Worm (Caenorhabditis elegans) whole organism, late embryonic: Measurements from ENCODE around the gene tnt-4.

Experiments
- F13H6.1 ChIP-seq: sonication (generic microtip); optimal IDR thresholded peaks from 2 replicates; lab custom pipeline; 2016; ENCODE audit warnings: missing genetic modification characterization, missing compliant biosample characterization
- K09A11.1 ChIP-seq: sonication (generic microtip); optimal IDR thresholded peaks from 2 replicates; lab custom pipeline; 2017; ENCODE audit warnings: antibody characterized with exemption, mild to moderate bottlenecking, missing genetic modification characterization, missing compliant biosample characterization; ENCODE audit not compliant: insufficient read depth
- T23F11.4 ChIP-seq: fragments of 200-800 bp; sonication (Bioruptor generic); optimal IDR thresholded peaks from 2 replicates; lab custom pipeline; 2018; ENCODE audit warnings: mild to moderate bottlenecking, missing genetic modification characterization, missing compliant biosample characterization
- ahr-1 ChIP-seq: sonication (generic microtip); optimal IDR thresholded peaks from 2 replicates; lab custom pipeline; 2016; ENCODE audit warnings: missing genetic modification characterization, missing compliant biosample characterization
- ama-1 ChIP-seq: fragments of 150-350 bp; optimal IDR thresholded peaks from 2 replicates; lab custom pipeline; 2014
- ceh-14 ChIP-seq: sonication (generic microtip); optimal IDR thresholded peaks from 2 replicates; lab custom pipeline; 2016; ENCODE audit warnings: missing genotype, missing genetic modification characterization, missing compliant biosample characterization
- ceh-18 ChIP-seq: sonication (generic microtip); optimal IDR thresholded peaks from 2 replicates; lab custom pipeline; 2016; ENCODE audit warnings: missing genetic modification characterization, missing compliant biosample characterization
- ceh-19 ChIP-seq: fragments of 200-800 bp; sonication (Bioruptor generic); optimal IDR thresholded peaks from 2 replicates; lab custom pipeline; 2018; ENCODE audit warnings: mild to moderate bottlenecking, missing genetic modification characterization, missing compliant biosample characterization
- ceh-22 ChIP-seq: sonication (generic microtip); optimal IDR thresholded peaks from 2 replicates; lab custom pipeline; 2017; ENCODE audit warnings: missing biosample characterization, missing genetic modification characterization
- ceh-31 ChIP-seq: sonication (generic microtip); optimal IDR thresholded peaks from 2 replicates; lab custom pipeline; 2016; ENCODE audit warnings: missing genetic modification characterization, missing compliant biosample characterization
- ceh-34 ChIP-seq: sonication (generic microtip); optimal IDR thresholded peaks from 2 replicates; lab custom pipeline; 2016; ENCODE audit warnings: mild to moderate bottlenecking, missing genetic modification characterization, missing compliant biosample characterization
- ceh-48 ChIP-seq: sonication (generic microtip); optimal IDR thresholded peaks from 2 replicates; lab custom pipeline; 2016; ENCODE audit warnings: missing genetic modification characterization, inconsistent platforms, missing compliant biosample characterization
- ceh-6 ChIP-seq: fragments of 200-800 bp; sonication (Bioruptor generic); optimal IDR thresholded peaks from 2 replicates; lab custom pipeline; 2018; ENCODE audit warnings: mild to moderate bottlenecking, missing genetic modification characterization, missing compliant biosample characterization
- ceh-9 ChIP-seq: sonication (generic microtip); optimal IDR thresholded peaks from 2 replicates; lab custom pipeline; 2016; ENCODE audit warnings: mild to moderate bottlenecking, missing genetic modification characterization, inconsistent platforms, missing compliant biosample characterization
- che-1 ChIP-seq: sonication (generic microtip); optimal IDR thresholded peaks from 2 replicates; lab custom pipeline; 2016; ENCODE audit warnings: mild to moderate bottlenecking, missing genetic modification characterization, missing compliant biosample characterization
- dmd-4 ChIP-seq: sonication (generic microtip); optimal IDR thresholded peaks from 2 replicates; lab custom pipeline; 2016; ENCODE audit warnings: borderline replicate concordance, missing genetic modification characterization, missing compliant biosample characterization
- elt-2 ChIP-seq: sonication (generic microtip); optimal IDR thresholded peaks from 2 replicates; lab custom pipeline; 2016; ENCODE audit warnings: missing genetic modification reagents, missing genetic modification characterization, missing compliant biosample characterization
- ets-4 ChIP-seq: sonication (generic microtip); optimal IDR thresholded peaks from 2 replicates; lab custom pipeline; 2016; ENCODE audit warnings: missing genetic modification characterization, missing compliant biosample characterization
- eyg-1 ChIP-seq: sonication (generic microtip); optimal IDR thresholded peaks from 2 replicates; lab custom pipeline; 2016; ENCODE audit warnings: missing genotype, missing genetic modification characterization, missing compliant biosample characterization
- fax-1 ChIP-seq: sonication (generic microtip); optimal IDR thresholded peaks from 2 replicates; lab custom pipeline; 2016; ENCODE audit warnings: missing genotype, missing genetic modification characterization, missing compliant biosample characterization
- fkh-6 ChIP-seq: sonication (generic microtip); optimal IDR thresholded peaks from 2 replicates; lab custom pipeline; 2016; ENCODE audit warnings: missing genetic modification characterization, missing compliant biosample characterization
- hlh-13 ChIP-seq: fragments of 200-800 bp; sonication (Bioruptor generic); optimal IDR thresholded peaks from 2 replicates; lab custom pipeline; 2018; ENCODE audit warnings: mild to moderate bottlenecking, missing genetic modification characterization, missing compliant biosample characterization
- hlh-15 ChIP-seq: sonication (generic microtip); optimal IDR thresholded peaks from 2 replicates; lab custom pipeline; 2016; ENCODE audit warnings: missing genetic modification characterization, missing compliant biosample characterization
- hlh-30 ChIP-seq: sonication (generic microtip); optimal IDR thresholded peaks from 2 replicates; lab custom pipeline; 2017; ENCODE audit warnings: antibody characterized with exemption, missing genetic modification characterization, missing compliant biosample characterization; ENCODE audit not compliant: insufficient read depth
- hlh-8 ChIP-seq: sonication (generic microtip); optimal IDR thresholded peaks from 2 replicates; lab custom pipeline; 2016; ENCODE audit warnings: missing genotype, missing genetic modification characterization, missing compliant biosample characterization
- madf-2 ChIP-seq: sonication (generic microtip); optimal IDR thresholded peaks from 2 replicates; lab custom pipeline; 2017; ENCODE audit warnings: missing genetic modification characterization, missing compliant biosample characterization
- nhr-11 ChIP-seq: fragments of 150-350 bp; optimal IDR thresholded peaks from 2 replicates; lab custom pipeline; 2014; ENCODE audit warnings: missing biosample characterization, missing genetic modification characterization
- odd-2 ChIP-seq: sonication (generic microtip); optimal IDR thresholded peaks from 2 replicates; lab custom pipeline; 2017; ENCODE audit warnings: antibody characterized with exemption, mild to moderate bottlenecking, missing genetic modification characterization, missing compliant biosample characterization
- pax-1 ChIP-seq: fragments of 150-350 bp; optimal IDR thresholded peaks from 2 replicates; lab custom pipeline; 2014; ENCODE audit warnings: missing biosample characterization, missing genetic modification characterization
- pqm-1 ChIP-seq: sonication (generic microtip); optimal IDR thresholded peaks from 2 replicates; lab custom pipeline; 2016; ENCODE audit warnings: missing genetic modification characterization, missing compliant biosample characterization
- sdc-2 ChIP-seq: sonication (generic microtip); optimal IDR thresholded peaks from 2 replicates; lab custom pipeline; 2016; ENCODE audit warnings: missing genotype, missing genetic modification characterization, missing compliant biosample characterization
- sox-4 ChIP-seq: sonication (generic microtip); optimal IDR thresholded peaks from 2 replicates; lab custom pipeline; 2017; ENCODE audit warnings: mild to moderate bottlenecking, missing genetic modification characterization, inconsistent platforms, missing compliant biosample characterization
- syd-9 ChIP-seq: sonication (generic microtip); optimal IDR thresholded peaks from 2 replicates; lab custom pipeline; 2016; ENCODE audit warnings: mild to moderate bottlenecking, missing genetic modification characterization, moderate library complexity, missing compliant biosample characterization
- tbx-7 ChIP-seq: sonication (generic microtip); optimal IDR thresholded peaks from 2 replicates; lab custom pipeline; 2016; ENCODE audit warnings: missing genotype, missing genetic modification characterization, missing compliant biosample characterization
- unc-42 ChIP-seq: sonication (generic microtip); optimal IDR thresholded peaks from 2 replicates; lab custom pipeline; 2016; ENCODE audit warnings: missing genotype, missing genetic modification characterization, missing compliant biosample characterization
- zip-5 ChIP-seq: sonication (generic microtip); optimal IDR thresholded peaks from 2 replicates; lab custom pipeline; 2016; ENCODE audit warnings: missing genetic modification characterization, missing compliant biosample characterization

Gene tnt-4

ce11 chrV:1978968-1979367 lies 13.8 kb downstream of the tnt-4 start, which contains the start of gene T08B1.4:
TSS of gene T08B1.4 (plus strand) at chrV:1979268.
- TF ChIP-seq hlh-8 (tag; lab: Kevin White, UChicago) (no peak), ceh-14 (tag; lab: Kevin White, UChicago) (no peak), zip-5 (no peak), hlh-30 (tag; lab: Kevin White, UChicago) (no peak), unc-42 (no peak), odd-2 (tag; lab: Kevin White, UChicago) (no peak), ceh-31 (tag; lab: Kevin White, UChicago) (no peak), sdc-2 (tag; lab: Kevin White, UChicago) (no peak), syd-9 (tag; lab: Kevin White, UChicago) (no peak), F13H6.1 (tag; lab: Kevin White, UChicago) (no peak)

DNA sequence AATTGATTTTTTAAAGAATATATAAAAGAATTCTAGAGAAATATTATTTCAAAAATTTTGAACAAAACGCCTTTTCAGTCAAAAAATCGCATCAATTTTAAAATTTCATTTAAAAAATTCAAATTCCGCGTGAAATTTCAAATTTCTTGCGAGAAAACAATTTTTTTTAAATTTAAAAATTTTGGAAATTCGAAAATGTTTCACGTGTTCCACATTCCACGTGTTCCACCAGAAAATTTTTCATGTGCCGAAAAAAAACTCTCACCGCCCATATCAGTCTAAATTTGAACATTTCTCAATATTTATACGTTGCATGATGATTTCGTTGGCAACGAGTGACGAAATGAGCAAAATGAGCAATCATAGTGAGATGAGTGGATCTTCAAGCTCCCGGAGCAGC lies 17.7 kb downstream of the tnt-4 start, which contains the start of gene fbxa-201:
fbxa-201 (plus strand) TSS at position 301 of the 400 bp plus-strand sequence.
- TF ChIP-seq ceh-14 (tag; lab: Kevin White, UChicago) (no peak), fax-1 (tag; lab: Kevin White, UChicago) (no peak), ets-4 (no peak), che-1 (tag; lab: Kevin White, UChicago) (no peak), fkh-6 (no peak), K09A11.1 (tag; lab: Kevin White, UChicago) (no peak), pax-1 (tag; lab: Kevin White, UChicago) (no peak), sox-4 (tag; lab: Kevin White, UChicago) (no peak), ceh-34 (tag; lab: Kevin White, UChicago) (no peak), ceh-6 (no peak), madf-2 (no peak), hlh-13 (GFP tag; lab: Kevin White, UChicago) (no peak), ceh-19 (GFP tag; lab: Kevin White, UChicago) (no peak), ceh-9 (tag; lab: Kevin White, UChicago) (no peak), dmd-4 (tag; lab: Kevin White, UChicago) (no peak), ceh-18 (tag; lab: Kevin White, UChicago) (no peak), syd-9 (tag; lab: Kevin White, UChicago) (no peak), ahr-1 (tag; lab: Kevin White, UChicago) (no peak), nhr-11 (tag; lab: Kevin White, UChicago) (no peak)

DNA sequence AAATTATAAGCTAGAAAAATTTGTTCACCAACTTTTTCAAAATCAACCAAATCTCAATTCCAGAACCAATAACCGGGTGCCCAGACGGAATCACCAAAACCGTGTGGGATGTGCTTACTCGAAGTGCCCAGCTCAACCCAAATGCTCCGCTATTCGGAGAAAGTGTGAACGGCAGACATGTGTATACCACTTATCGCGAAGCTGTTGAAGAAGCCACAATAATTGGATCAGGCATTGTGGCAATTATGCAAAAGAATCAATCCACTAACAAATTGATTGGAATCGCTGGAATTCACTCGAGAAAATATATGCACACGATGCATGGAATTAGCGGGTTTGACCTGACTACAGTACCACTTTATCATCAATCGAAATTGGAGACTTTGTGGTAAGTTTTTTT lies 23.0 kb downstream of the tnt-4 start:
- no peak for TF ChIP-seq hlh-8 (tag; lab: Kevin White, UChicago)
- TF ChIP-seq, all 69 proteins: peak for 0

DNA sequence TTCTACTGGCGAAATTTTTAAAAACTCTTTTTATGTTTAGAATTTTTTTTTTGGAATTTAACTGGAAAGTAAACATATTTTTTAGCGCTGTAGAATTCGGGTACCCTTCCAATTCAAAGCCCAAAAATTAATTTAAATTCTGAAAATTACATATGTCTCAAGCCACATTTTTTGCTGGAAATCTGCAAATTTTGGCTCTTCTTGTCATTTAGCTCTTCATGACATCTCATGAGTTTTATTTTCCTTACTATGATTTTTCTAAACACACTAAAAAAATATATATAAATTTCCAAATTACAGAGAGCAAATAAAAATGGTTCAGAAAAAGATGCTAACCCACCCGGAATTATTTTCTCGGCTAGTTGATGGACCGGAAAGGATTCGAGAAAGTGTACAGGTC lies 23.5 kb downstream of the tnt-4 start, which contains the start of gene acs-3:
acs-3 (plus strand) TSS at position 301 of the 400 bp plus-strand sequence.
- TF ChIP-seq hlh-15 (tag; lab: Kevin White, UChicago) = no peak
- TF ChIP-seq ceh-48 (tag; lab: Kevin White, UChicago) = no peak

DNA sequence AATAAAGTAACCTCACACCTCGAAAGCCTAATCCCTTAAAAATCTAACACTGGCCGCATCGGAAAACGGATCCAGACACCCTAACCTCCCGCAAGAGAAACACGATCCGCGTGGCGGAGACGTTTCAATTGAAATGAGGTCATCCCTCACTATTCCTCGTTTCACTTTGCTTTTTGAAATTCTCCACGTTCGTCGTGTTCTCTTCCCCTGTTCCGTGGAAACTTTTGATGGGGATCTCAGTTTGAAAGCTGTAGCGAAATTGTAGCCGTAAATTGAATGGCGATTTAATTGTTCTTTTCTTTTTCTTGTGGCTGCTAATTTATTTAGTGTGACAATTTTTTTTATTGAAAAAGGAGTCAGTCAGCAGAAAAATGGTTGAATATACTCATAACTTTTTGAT lies 23.9 kb downstream of the tnt-4 start:
- no peak for TF ChIP-seq eyg-1 (tag; lab: Kevin White, UChicago)
- no peak for TF ChIP-seq elt-2 (tag; lab: Kevin White, UChicago)
- no peak for TF ChIP-seq ama-1
- TF ChIP-seq ceh-34 (tag; lab: Kevin White, UChicago) = no peak
- no peak for TF ChIP-seq sox-4 (tag; lab: Kevin White, UChicago)
- no peak for TF ChIP-seq ceh-48 (tag; lab: Kevin White, UChicago)
- TF ChIP-seq tbx-7 = no peak
- TF ChIP-seq ceh-9 (tag; lab: Kevin White, UChicago) = no peak
- no peak for TF ChIP-seq T23F11.4 (GFP tag; lab: Kevin White, UChicago)
- no peak for TF ChIP-seq dmd-4 (tag; lab: Kevin White, UChicago)
- no peak for TF ChIP-seq ceh-22 (tag; lab: Kevin White, UChicago)
- TF ChIP-seq fax-1 (tag; lab: Kevin White, UChicago) = no peak
- no peak for TF ChIP-seq pqm-1 (tag; lab: Kevin White, UChicago)
- TF ChIP-seq F13H6.1 (tag; lab: Kevin White, UChicago) = no peak
